Fruit fly (Drosophila melanogaster): Measurements from ENCODE around the gene CG7201.

CG7201 gene

dm6 chr3L:8296941-8297340 is 1.8 kb upstream of the CG7201 start, which contains the start of gene Rab19 (continued):
- TF ChIP-seq Max (GFP tag; optimal IDR thresholded peaks at IDR 0.05) (no peak), dan (GFP tag; IDR thresholded peaks at IDR 0.05) (no peak), CG9817 (tag; optimal IDR thresholded peaks at IDR 0.05) (no peak), Mes4 (GFP tag; optimal IDR thresholded peaks at IDR 0.05) (no peak), peb (GFP tag; IDR thresholded peaks at IDR 0.05) (no peak), lmd (GFP tag; IDR thresholded peaks at IDR 0.05) (no peak), nerfin-1 (tag; optimal IDR thresholded peaks at IDR 0.05) (no peak), emc (GFP tag; optimal IDR thresholded peaks at IDR 0.05) (no peak), CG4854 (GFP tag; optimal IDR thresholded peaks at IDR 0.05) (no peak), CG33213 (GFP tag; optimal IDR thresholded peaks at IDR 0.05) (no peak), CG34422 (GFP tag; IDR thresholded peaks at IDR 0.05) (no peak), CG10462 (GFP tag; optimal IDR thresholded peaks at IDR 0.05) (no peak), CG6791 (GFP tag; IDR thresholded peaks at IDR 0.05; ENCODE audit: partially characterized antibody) (peak; percentile 79), Spps (tag; optimal IDR thresholded peaks at IDR 0.05) (no peak), CG10979 (tag; optimal IDR thresholded peaks at IDR 0.05) (no peak), Gsc (GFP tag; IDR thresholded peaks at IDR 0.05) (no peak), CG8924 (tag; optimal IDR thresholded peaks at IDR 0.05) (no peak), CG8478 (optimal IDR thresholded peaks at IDR 0.05) (no peak), Sin3A (optimal IDR thresholded peaks at IDR 0.05) (no peak), CG4404 (GFP tag; IDR thresholded peaks at IDR 0.05) (no peak), Bteb2 (GFP tag; optimal IDR thresholded peaks at IDR 0.05) (no peak), eve (GFP tag; optimal IDR thresholded peaks at IDR 0.05) (no peak), CG17568 (GFP tag; optimal IDR thresholded peaks at IDR 0.05) (no peak), en (GFP tag; optimal IDR thresholded peaks at IDR 0.05) (no peak), pho (GFP tag; optimal IDR thresholded peaks at IDR 0.05) (no peak), Poxn (GFP tag; IDR thresholded peaks at IDR 0.05) (no peak), NC2α (GFP tag; optimal IDR thresholded peaks at IDR 0.05) (no peak), HLHmδ (GFP tag; optimal IDR thresholded peaks at IDR 0.05) (no peak), ham (GFP tag; IDR thresholded peaks at IDR 0.05) (no peak), CG16779 (GFP tag; IDR thresholded peaks at IDR 0.05) (no peak), CG11398 (GFP tag; optimal IDR thresholded peaks at IDR 0.05) (no peak), Tbp (GFP tag; optimal IDR thresholded peaks at IDR 0.05) (no peak), tio (GFP tag; optimal IDR thresholded peaks at IDR 0.05) (no peak), Ssrp (tag; optimal IDR thresholded peaks at IDR 0.05) (no peak), ci (GFP tag; IDR thresholded peaks at IDR 0.05) (no peak), CG1529 (GFP tag; optimal IDR thresholded peaks at IDR 0.05) (no peak), CG3847 (GFP tag; IDR thresholded peaks at IDR 0.05) (no peak), ATbp (GFP tag; optimal IDR thresholded peaks at IDR 0.05) (no peak), CG2120 (GFP tag; optimal IDR thresholded peaks at IDR 0.05) (no peak), CG9932 (GFP tag; IDR thresholded peaks at IDR 0.05) (no peak), Doc2 (GFP tag; IDR thresholded peaks at IDR 0.05) (no peak), caup (GFP tag; optimal IDR thresholded peaks at IDR 0.05; ENCODE audit: severe bottlenecking) (no peak), row (GFP tag; IDR thresholded peaks at IDR 0.05) (no peak), Vsx1 (GFP tag; optimal IDR thresholded peaks at IDR 0.05) (peak; percentile 12), pum (GFP tag; optimal IDR thresholded peaks at IDR 0.05) (no peak), CG34224 (GFP tag; IDR thresholded peaks at IDR 0.05; ENCODE audit: partially characterized antibody) (peak; percentile 95), CG8359 (GFP tag; optimal IDR thresholded peaks at IDR 0.05; ENCODE audit: borderline replicate concordance) (no peak), Usf (GFP tag; optimal IDR thresholded peaks at IDR 0.05) (no peak), Adf1 (GFP tag; IDR thresholded peaks at IDR 0.05) (no peak), CG6254 (GFP tag; optimal IDR thresholded peaks at IDR 0.05) (no peak), Sry-δ (GFP tag; optimal IDR thresholded peaks at IDR 0.05) (peak; percentile 71), Eip74EF (GFP tag; optimal IDR thresholded peaks at IDR 0.05) (no peak), bcd (GFP tag; optimal IDR thresholded peaks at IDR 0.05) (no peak)

Measured in whole organism, embryonic.